Worm (Caenorhabditis elegans): Measurements from ENCODE around the gene mpz-5.
A peak's percentile ranks its signal among the peaks of the same experiment; 100 is the strongest.

mpz-5 gene

DNA sequence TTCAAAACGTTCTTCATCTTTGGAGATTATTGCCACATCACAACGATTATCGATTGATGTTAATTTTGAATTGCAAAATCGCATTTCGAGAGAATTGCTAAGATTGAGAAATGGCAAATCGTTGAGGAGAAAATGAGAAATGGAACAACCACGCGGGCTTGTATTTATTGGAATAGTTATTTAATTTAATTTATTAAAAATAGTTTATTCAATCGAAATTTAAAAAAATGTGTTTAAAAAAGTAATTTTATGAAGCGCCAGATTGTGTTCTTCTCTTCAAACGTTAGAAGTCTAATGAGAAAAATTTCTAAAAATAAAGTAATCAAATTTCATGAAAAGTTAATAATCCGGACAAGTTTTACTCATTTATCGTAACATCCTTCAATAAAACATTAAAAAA lies 18.2 kb upstream of the mpz-5 start, which contains the start of gene spe-26:
Gene spe-26, minus strand, starts transcription at position 101 of the 400 bp plus-strand sequence.
- TF ChIP-seq unc-130 (GFP tag; optimal IDR thresholded peaks at IDR 0.05) (no peak), dpl-1 (GFP tag; optimal IDR thresholded peaks at IDR 0.05) (no peak), F10B5.3 (tag; optimal IDR thresholded peaks at IDR 0.05) (no peak), R02D3.7 (tag; optimal IDR thresholded peaks at IDR 0.05) (no peak), unc-62 (GFP tag; optimal IDR thresholded peaks at IDR 0.05 in 1 of 2) (peak in 1 of 2 experiments; percentile 24), unc-62 (tag; optimal IDR thresholded peaks at IDR 0.05) (no peak), ceh-20 (GFP tag; IDR thresholded peaks at IDR 0.05) (no peak)

DNA sequence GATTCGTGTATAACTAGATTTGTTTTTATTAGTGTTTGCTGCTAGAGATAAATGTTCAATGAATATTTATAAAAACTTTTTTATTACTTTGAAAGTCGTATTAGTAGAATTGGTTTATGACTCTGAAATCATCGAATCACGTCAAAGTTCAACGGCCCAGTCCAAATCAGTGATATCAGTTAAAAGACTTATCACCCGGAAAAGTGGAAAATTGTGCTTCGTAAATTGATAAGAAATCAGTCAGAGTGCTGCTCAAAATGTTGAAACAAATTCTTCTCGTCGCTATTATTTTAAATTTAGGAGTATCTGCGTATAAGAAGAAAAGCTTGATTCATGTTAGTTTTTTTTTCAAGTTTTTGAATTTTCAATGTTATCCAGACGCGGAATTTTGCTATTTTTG lies 14.6 kb upstream of the mpz-5 start, which contains the start of gene R10H10.3:
Gene R10H10.3, plus strand, starts transcription at position 243 of the 400 bp plus-strand sequence.
- TF ChIP-seq hlh-11 (tag; optimal IDR thresholded peaks at IDR 0.05) (peak; percentile 22), T26A8.4 (GFP tag; IDR thresholded peaks at IDR 0.05) (no peak), aha-1 (tag) (peak; percentile 12), pqm-1 (tag; optimal IDR thresholded peaks at IDR 0.05) (peak; percentile 97), dve-1 (tag; optimal IDR thresholded peaks at IDR 0.05; ENCODE audit: insufficient read depth) (peak; percentile 50), lsy-2 (tag; optimal IDR thresholded peaks at IDR 0.05) (no peak), saeg-2 (GFP tag; IDR thresholded peaks at IDR 0.05) (no peak), nhr-77 (tag; optimal IDR thresholded peaks at IDR 0.05) (peak; percentile 78), nhr-28 (tag; optimal IDR thresholded peaks at IDR 0.05) (peak; percentile 69), dmd-6 (GFP tag; IDR thresholded peaks at IDR 0.05) (peak; percentile 60), daf-16 (GFP tag; optimal IDR thresholded peaks at IDR 0.05) (no peak), daf-16 (tag; optimal IDR thresholded peaks at IDR 0.05) (peak; percentile 26)

ce11 chrIV:10387113-10387512 lies 13.5 kb upstream of the mpz-5 start, which contains the start of gene nfu-1:
TSS of gene nfu-1 (plus strand) at chrIV:10387413.
- TF ChIP-seq F49E8.2 (tag; optimal IDR thresholded peaks at IDR 0.05; ENCODE audit: borderline replicate concordance): peak; percentile 0
- TF ChIP-seq Y105C5A.15 (GFP tag; IDR thresholded peaks at IDR 0.05): no peak
- 0 out of 2 replicates have a peak, but pooled peaks have one; percentile 22 for TF ChIP-seq arid-1 (GFP tag; conservative IDR thresholded peaks at IDR 0.05)

DNA sequence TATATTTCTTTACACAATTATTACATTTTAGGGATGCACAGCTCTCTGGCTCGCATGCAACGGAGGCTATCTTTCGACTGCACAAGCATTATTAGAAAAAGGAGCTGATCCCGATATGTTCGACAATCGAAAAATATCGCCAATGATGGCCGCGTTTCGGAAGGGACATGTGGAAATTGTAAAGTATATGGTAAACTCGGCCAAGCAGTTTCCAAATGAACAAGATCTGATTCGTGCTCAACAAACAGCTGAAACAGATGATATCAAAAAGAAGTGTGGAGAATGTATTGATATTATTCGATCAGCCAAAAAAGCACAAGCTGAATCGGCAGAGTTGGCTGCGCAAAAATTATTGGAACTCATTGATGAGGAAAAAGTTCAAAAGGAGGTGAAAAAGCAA lies 9.3 kb upstream of the mpz-5 start:
- TF ChIP-seq php-3 (GFP tag; IDR thresholded peaks at IDR 0.05): no peak
- peak; percentile 98 for TF ChIP-seq aha-1 (tag)

ce11 chrIV:10381035-10381434 lies 7.4 kb upstream of the mpz-5 start:
- peak; percentile 3 for TF ChIP-seq unc-130 (GFP tag; optimal IDR thresholded peaks at IDR 0.05)
- 0 out of 2 replicates have a peak, but pooled peaks have one; percentile 12 for TF ChIP-seq Y48G9A.11 (GFP tag; IDR thresholded peaks at IDR 0.05)
- TF ChIP-seq daf-12 (tag; optimal IDR thresholded peaks at IDR 0.05): no peak
- peak; percentile 32 for TF ChIP-seq aly-2 (tag; optimal IDR thresholded peaks at IDR 0.05)
- peak; percentile 52 for TF ChIP-seq mes-2 (tag; optimal IDR thresholded peaks at IDR 0.05; ENCODE audit: poor library complexity, severe bottlenecking)

- peak; percentile 57 to 89 for TF ChIP-seq mdl-1 (tag; optimal IDR thresholded peaks at IDR 0.05)
- no peak for TF ChIP-seq egl-27 (tag; optimal IDR thresholded peaks at IDR 0.05)
- TF ChIP-seq sdz-12 (GFP tag; optimal IDR thresholded peaks at IDR 0.05): no peak
- TF ChIP-seq ceh-20 (GFP tag; IDR thresholded peaks at IDR 0.05): peak; percentile 62; the same call in 1 of the 2 replicates
- no peak for TF ChIP-seq zag-1 (tag; optimal IDR thresholded peaks at IDR 0.05)
- TF ChIP-seq spr-3 (GFP tag; optimal IDR thresholded peaks at IDR 0.05): no peak
- peak in 1 of 2 experiments; percentile 52 for TF ChIP-seq hif-1 (tag; optimal IDR thresholded peaks at IDR 0.05)
- TF ChIP-seq Y75B8A.6 (GFP tag; IDR thresholded peaks at IDR 0.05): no peak
- no peak for TF ChIP-seq lin-39 (tag; optimal IDR thresholded peaks at IDR 0.05)
- TF ChIP-seq aha-1 (tag): peak; percentile 98
- no peak for TF ChIP-seq nhr-41 (GFP tag; IDR thresholded peaks at IDR 0.05)
- TF ChIP-seq zfp-3 (GFP tag; conservative IDR thresholded peaks at IDR 0.05): no peak
- TF ChIP-seq attf-4 (tag; optimal IDR thresholded peaks at IDR 0.05): no peak
- TF ChIP-seq F44E2.7 (GFP tag; IDR thresholded peaks at IDR 0.05): no peak
- no peak for TF ChIP-seq madf-5 (GFP tag; IDR thresholded peaks at IDR 0.05)
- peak; percentile 51 for TF ChIP-seq dpl-1 (GFP tag; optimal IDR thresholded peaks at IDR 0.05)
- TF ChIP-seq ZK546.5 (tag; optimal IDR thresholded peaks at IDR 0.05): no peak
- 0 out of 2 replicates have a peak, but pooled peaks have one; percentile 4 for TF ChIP-seq F26F4.8 (GFP tag; conservative IDR thresholded peaks at IDR 0.05)
- peak; percentile 15 for TF ChIP-seq ztf-7 (tag; optimal IDR thresholded peaks at IDR 0.05)
These were observed 7.0 kb upstream of the mpz-5 start for ce11 chrIV:10380626-10381025.
